Worm (Caenorhabditis elegans) whole organism, L4 larva: ENCODE measurements around the gene C46F11.5.
A peak's percentile ranks its signal among the peaks of the same experiment; 100 is the strongest.

ENCODE experiments used
- D1046.2 ChIP-seq: fragments of 200-800 bp; sonication (Bioruptor generic); IDR thresholded peaks from 2 replicates; pipeline ENCODE4 v1.3.6; 2022; ENCODE audit warnings: missing genetic modification characterization, missing compliant biosample characterization
- F37D6.2 ChIP-seq: sonication (generic microtip); optimal IDR thresholded peaks from 2 replicates; lab custom pipeline; 2016; ENCODE audit warnings: mild to moderate bottlenecking, missing genetic modification characterization, missing compliant biosample characterization
- F44E2.7 ChIP-seq: fragments of 200-800 bp; sonication (Bioruptor generic); IDR thresholded peaks from 2 replicates; pipeline ENCODE4 v2.1.2; 2022; ENCODE audit warnings: missing genetic modification characterization, missing compliant biosample characterization
- F49E8.2 ChIP-seq: sonication (generic microtip); optimal IDR thresholded peaks from 2 replicates; lab custom pipeline; 2016; ENCODE audit warnings: missing compliant biosample characterization, mild to moderate bottlenecking, missing genetic modification characterization, borderline replicate concordance
- T26A8.4 ChIP-seq: fragments of 200-800 bp; sonication (Bioruptor generic); IDR thresholded peaks from 2 replicates; pipeline ENCODE4 v1.3.6; 2022; ENCODE audit warnings: missing genetic modification characterization, missing compliant biosample characterization
- Y75B8A.6 ChIP-seq: fragments of 200-800 bp; sonication (Bioruptor generic); IDR thresholded peaks from 2 replicates; pipeline ENCODE4 v1.3.6; 2022; ENCODE audit warnings: missing genetic modification reagents, missing genetic modification characterization, missing compliant biosample characterization
- ZK337.2 ChIP-seq: fragments of 200-800 bp; sonication (Bioruptor generic); IDR thresholded peaks from 2 replicates; pipeline ENCODE4 v1.3.6; 2022; ENCODE audit warnings: missing genetic modification reagents, missing genetic modification characterization, missing compliant biosample characterization
- aha-1 ChIP-seq: fragments of 150-350 bp; peaks from one replicate; lab custom pipeline; 2014; ENCODE audit warnings: missing biosample characterization, missing genetic modification characterization
- arid-1 ChIP-seq: fragments of 200-800 bp; sonication (Bioruptor generic); conservative IDR thresholded peaks from 2 replicates; pipeline ENCODE4 v1.3.6; 2022; ENCODE audit warnings: missing genetic modification reagents, missing genetic modification characterization, missing compliant biosample characterization
- attf-4 ChIP-seq: sonication (generic microtip); optimal IDR thresholded peaks from 3 replicates; lab custom pipeline; 2017; ENCODE audit warnings: missing biosample characterization, missing genetic modification characterization
- ceh-20 ChIP-seq: fragments of 200-800 bp; sonication (Bioruptor generic); IDR thresholded peaks from 2 replicates; pipeline ENCODE4 v1.3.6; 2022; ENCODE audit warnings: missing genetic modification reagents, missing genetic modification characterization, missing compliant biosample characterization
- ceh-28 ChIP-seq: fragments of 150-350 bp; optimal IDR thresholded peaks from 2 replicates; lab custom pipeline; 2014; ENCODE audit warnings: missing biosample characterization, missing genetic modification reagents, missing genetic modification characterization
- ceh-44 ChIP-seq: fragments of 200-800 bp; sonication (Bioruptor generic); IDR thresholded peaks from 2 replicates; pipeline ENCODE4 v1.3.6; 2022; ENCODE audit warnings: missing genetic modification reagents, missing genetic modification characterization, missing compliant biosample characterization
- ceh-82 ChIP-seq: sonication (generic microtip); optimal IDR thresholded peaks from 2 replicates; lab custom pipeline; 2017; ENCODE audit warnings: missing biosample characterization, missing genetic modification characterization
- ces-1 ChIP-seq: fragments of 150-350 bp; sonication (generic microtip); optimal IDR thresholded peaks from 4 replicates; lab custom pipeline; 2014; ENCODE audit warnings: missing biosample characterization, missing genetic modification reagents, missing genetic modification characterization
- daf-16 ChIP-seq, 3 experiments: sonication (generic microtip); optimal IDR thresholded peaks; 2 replicates each; lab custom pipeline; 2016 to 2017; ENCODE audit warnings: missing genetic modification characterization in 3 of 3, missing genetic modification reagents in 3 of 3, mild to moderate bottlenecking in 2 of 3, missing compliant biosample characterization in 2 of 3, missing biosample characterization in 1 of 3, moderate library complexity in 1 of 3
- duxl-1 ChIP-seq: sonication (generic microtip); optimal IDR thresholded peaks from 2 replicates; lab custom pipeline; 2016; ENCODE audit warnings: mild to moderate bottlenecking, missing genetic modification characterization, moderate library complexity, missing compliant biosample characterization; ENCODE audit not compliant: poor library complexity
- dve-1 ChIP-seq: sonication (generic microtip); optimal IDR thresholded peaks from 2 replicates; lab custom pipeline; 2017; ENCODE audit warnings: antibody characterized with exemption, mild to moderate bottlenecking, missing genetic modification characterization, missing compliant biosample characterization; ENCODE audit not compliant: insufficient read depth
- egl-27 ChIP-seq: sonication (generic microtip); optimal IDR thresholded peaks from 3 replicates; lab custom pipeline; 2017; ENCODE audit warnings: missing biosample characterization, missing genetic modification reagents, missing genetic modification characterization
- fos-1 ChIP-seq: fragments of 150-350 bp; optimal IDR thresholded peaks from 2 replicates; lab custom pipeline; 2014; ENCODE audit warnings: missing biosample characterization, missing genetic modification characterization
- gei-8 ChIP-seq: fragments of 200-800 bp; sonication (Bioruptor generic); optimal IDR thresholded peaks from 2 replicates; lab custom pipeline; 2018; ENCODE audit warnings: mild to moderate bottlenecking, missing genetic modification characterization, missing compliant biosample characterization
- hif-1 ChIP-seq, 2 experiments: sonication (generic microtip); optimal IDR thresholded peaks; 2 replicates each; lab custom pipeline; 2016 to 2017; ENCODE audit warnings: missing compliant biosample characterization in 2 of 2, missing genetic modification characterization in 2 of 2, missing genetic modification reagents in 2 of 2, missing genotype in 2 of 2, mild to moderate bottlenecking in 1 of 2
- hlh-11 ChIP-seq: fragments of 200-800 bp; sonication (Bioruptor generic); optimal IDR thresholded peaks from 2 replicates; lab custom pipeline; 2018; ENCODE audit warnings: mild to moderate bottlenecking, missing genetic modification characterization, missing compliant biosample characterization
- hmg-1.1 ChIP-seq: fragments of 200-800 bp; sonication (Bioruptor generic); IDR thresholded peaks from 2 replicates; pipeline ENCODE4 v1.3.6; 2022; ENCODE audit warnings: missing genetic modification reagents, missing genetic modification characterization, missing compliant biosample characterization
- jun-1 ChIP-seq: fragments of 150-350 bp; optimal IDR thresholded peaks from 2 replicates; lab custom pipeline; 2014; ENCODE audit warnings: missing biosample characterization, missing genetic modification reagents, missing genetic modification characterization
- lin-29 ChIP-seq: fragments of 200-800 bp; sonication (Bioruptor generic); IDR thresholded peaks from 2 replicates; pipeline ENCODE4 v1.3.6; 2022; ENCODE audit warnings: missing genetic modification reagents, missing genetic modification characterization, missing compliant biosample characterization
- lin-38 ChIP-seq: fragments of 200-800 bp; sonication (Bioruptor generic); IDR thresholded peaks from 2 replicates; pipeline ENCODE4 v1.3.6; 2022; ENCODE audit warnings: missing genetic modification reagents, missing genetic modification characterization, missing compliant biosample characterization
- madf-5 ChIP-seq, 2 experiments: fragments of 200-800 bp; sonication (Bioruptor generic); IDR thresholded peaks; 2 replicates each; pipeline ENCODE4 v1.3.6; 2022; ENCODE audit warnings: missing compliant biosample characterization in 2 of 2, missing genetic modification characterization in 2 of 2
- mxl-3 ChIP-seq: fragments of 200-800 bp; sonication (Bioruptor generic); optimal IDR thresholded peaks from 2 replicates; lab custom pipeline; 2018; ENCODE audit warnings: mild to moderate bottlenecking, missing genetic modification characterization, missing compliant biosample characterization
- nhr-102 ChIP-seq: sonication (generic microtip); optimal IDR thresholded peaks from 2 replicates; lab custom pipeline; 2016; ENCODE audit warnings: mild to moderate bottlenecking, missing genetic modification characterization, moderate library complexity, missing compliant biosample characterization
- nhr-111 ChIP-seq: fragments of 200-800 bp; sonication (Bioruptor generic); optimal IDR thresholded peaks from 2 replicates; lab custom pipeline; 2018; ENCODE audit warnings: mild to moderate bottlenecking, missing genetic modification characterization, missing compliant biosample characterization
- nhr-41 ChIP-seq: fragments of 200-800 bp; sonication (Bioruptor generic); IDR thresholded peaks from 2 replicates; pipeline ENCODE4 v1.3.6; 2022; ENCODE audit warnings: missing genetic modification reagents, missing genetic modification characterization, missing compliant biosample characterization
- nhr-76 ChIP-seq: fragments of 150-350 bp; optimal IDR thresholded peaks from 2 replicates; lab custom pipeline; 2014; ENCODE audit warnings: missing biosample characterization, missing genetic modification characterization
- pha-4 ChIP-seq, 2 experiments: fragments of 150-350 bp in 1 of 2; fragments of 200-800 bp in 1 of 2; sonication (Bioruptor generic) in 1 of 2; IDR thresholded peaks in 1 of 2; optimal IDR thresholded peaks in 1 of 2; 2 replicates each; pipeline versions ENCODE4 v1.3.6 to Lab custom; 2014 to 2022; ENCODE audit warnings: missing genetic modification characterization in 2 of 2, missing genetic modification reagents in 2 of 2, missing biosample characterization in 1 of 2, missing compliant biosample characterization in 1 of 2
- php-3 ChIP-seq: fragments of 200-800 bp; sonication (Bioruptor generic); IDR thresholded peaks from 2 replicates; pipeline ENCODE4 v1.3.6; 2022; ENCODE audit warnings: missing genetic modification reagents, missing genetic modification characterization, missing compliant biosample characterization
- pqm-1 ChIP-seq: sonication (generic microtip); optimal IDR thresholded peaks from 2 replicates; lab custom pipeline; 2017; ENCODE audit warnings: missing biosample characterization, missing genetic modification characterization
- spr-3 ChIP-seq: fragments of 200-800 bp; sonication (Bioruptor generic); optimal IDR thresholded peaks from 2 replicates; lab custom pipeline; 2018; ENCODE audit warnings: mild to moderate bottlenecking, missing genetic modification characterization, missing compliant biosample characterization
- tra-1 ChIP-seq: fragments of 200-800 bp; sonication (Bioruptor generic); IDR thresholded peaks from 2 replicates; pipeline ENCODE4 v1.3.6; 2022; ENCODE audit warnings: missing genetic modification reagents, missing genetic modification characterization, missing compliant biosample characterization
- unc-62 ChIP-seq, 3 experiments: fragments of 150-350 bp in 1 of 3; sonication (generic microtip); optimal IDR thresholded peaks in 2 of 3; peaks in 1 of 3; 1 replicate in 1 of 3; 2 replicates in 2 of 3; lab custom pipeline; 2014 to 2017; ENCODE audit warnings: missing biosample characterization in 3 of 3, missing genetic modification characterization in 3 of 3, missing genetic modification reagents in 3 of 3, missing genotype in 1 of 3
- vab-7 ChIP-seq: fragments of 200-800 bp; sonication (Bioruptor generic); IDR thresholded peaks from 2 replicates; pipeline ENCODE4 v1.3.6; 2022; ENCODE audit warnings: missing genetic modification reagents, missing genetic modification characterization, missing compliant biosample characterization

The C46F11.5 gene

DNA sequence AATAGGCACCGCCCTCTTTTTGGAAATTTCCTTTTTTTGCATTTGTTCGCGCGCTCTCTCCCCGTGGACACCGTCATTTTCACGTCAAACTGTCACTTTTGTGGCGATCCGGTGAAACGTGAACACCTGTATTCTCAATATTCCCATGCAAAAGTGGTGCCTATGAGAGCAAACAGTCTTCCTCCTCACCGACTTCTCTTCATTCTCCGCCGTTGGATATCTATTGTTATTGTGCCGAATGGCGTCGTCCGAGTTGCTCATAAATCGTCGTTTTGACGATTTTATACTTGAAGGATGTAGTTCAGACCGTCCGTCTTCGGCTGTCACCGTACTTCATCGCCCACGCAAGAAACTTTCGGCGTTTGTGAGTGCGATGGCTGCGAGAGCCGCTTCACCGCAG, 21.6 kb downstream of the C46F11.5 start, which contains the start of gene rilp-1:
Gene rilp-1, plus strand, starts transcription at position 301 of the 400 bp plus-strand sequence.
- TF ChIP-seq duxl-1 (tag; lab: Kevin White, UChicago) (no peak), aha-1 (peak; percentile 62), ceh-28 (tag; lab: Kevin White, UChicago) (no peak)
- TF ChIP-seq, all 104 proteins: peak for 1

DNA sequence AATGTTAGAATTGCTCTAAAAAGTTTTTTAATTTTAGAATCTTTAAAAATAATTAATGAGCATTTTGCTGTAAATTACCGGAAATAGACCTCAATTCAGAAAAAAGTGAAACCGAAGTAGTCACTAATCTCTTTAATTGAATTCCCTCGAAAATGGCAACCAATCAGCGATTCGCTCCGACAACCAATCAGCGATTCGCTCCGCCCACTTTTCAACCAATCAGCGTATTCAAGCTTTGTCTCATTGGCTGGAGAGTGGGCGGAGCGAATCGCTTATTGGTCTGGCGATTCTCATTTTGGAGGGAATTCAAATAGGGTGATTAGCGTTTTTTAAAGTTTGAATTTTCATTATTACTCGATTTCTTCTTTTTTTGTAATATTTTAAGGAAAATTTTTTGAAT, 22.5 kb downstream of the C46F11.5 start:
- TF ChIP-seq mxl-3 (GFP tag; lab: Kevin White, UChicago), result no peak
- TF ChIP-seq fos-1 (tag; lab: Kevin White, UChicago), result no peak
- no peak for TF ChIP-seq madf-5 (GFP tag; IDR thresholded peaks at IDR 0.05; lab: Robert Waterston, UW)
- no peak for TF ChIP-seq nhr-102 (tag; lab: Kevin White, UChicago)
- no peak for TF ChIP-seq lin-29 (GFP tag; lab: Robert Waterston, UW)
- TF ChIP-seq ceh-82 (tag; lab: Kevin White, UChicago), result no peak
- no peak for TF ChIP-seq tra-1 (GFP tag; lab: Robert Waterston, UW)
- TF ChIP-seq jun-1, result no peak
- TF ChIP-seq gei-8 (GFP tag; lab: Kevin White, UChicago), result no peak
- no peak for TF ChIP-seq F37D6.2 (tag; lab: Kevin White, UChicago)
- TF ChIP-seq spr-3, result no peak
- no peak for TF ChIP-seq pqm-1 (tag; lab: Kevin White, UChicago)
- no peak for TF ChIP-seq egl-27 (tag; lab: Kevin White, UChicago)
- TF ChIP-seq ZK337.2 (GFP tag; lab: Robert Waterston, UW), result no peak
- no peak for TF ChIP-seq D1046.2 (GFP tag; lab: Robert Waterston, UW)
- no peak for TF ChIP-seq ceh-44

DNA sequence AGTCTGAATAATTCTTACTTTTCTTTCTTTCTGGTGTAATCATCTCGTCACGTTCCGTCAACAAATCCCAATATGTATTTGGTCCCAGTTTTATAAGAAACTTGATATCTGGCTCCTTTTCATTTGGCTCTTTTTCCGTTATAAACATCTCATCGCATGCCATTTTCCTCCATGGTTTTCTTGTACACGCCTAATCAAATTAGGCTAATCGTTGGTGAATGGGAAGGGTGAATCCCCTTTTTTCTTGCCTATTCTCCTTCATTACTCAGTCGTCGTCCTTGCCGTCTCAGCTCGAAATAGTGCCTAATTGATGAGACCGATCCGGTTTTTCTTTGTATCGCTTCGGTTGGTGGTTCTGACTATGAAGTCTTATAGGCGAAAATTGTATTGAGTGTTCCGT, 23.2 kb downstream of the C46F11.5 start:
- no peak for TF ChIP-seq ceh-82 (tag; lab: Kevin White, UChicago)
- no peak for TF ChIP-seq hif-1 (tag; optimal IDR thresholded peaks at IDR 0.05; lab: Kevin White, UChicago)
- no peak for TF ChIP-seq F37D6.2 (tag; lab: Kevin White, UChicago)
- TF ChIP-seq pha-4 (GFP tag; IDR thresholded peaks at IDR 0.05; lab: Robert Waterston, UW), result no peak
- no peak for TF ChIP-seq pha-4 (tag; optimal IDR thresholded peaks at IDR 0.05; lab: Kevin White, UChicago)
- TF ChIP-seq daf-16 (GFP tag; optimal IDR thresholded peaks at IDR 0.05; lab: Kevin White, UChicago), result no peak
- TF ChIP-seq daf-16 (tag; optimal IDR thresholded peaks at IDR 0.05; lab: Kevin White, UChicago), result no peak
- TF ChIP-seq lin-29 (GFP tag; lab: Robert Waterston, UW), result no peak
- no peak for TF ChIP-seq ceh-20 (GFP tag; lab: Robert Waterston, UW)
- TF ChIP-seq php-3 (GFP tag; lab: Robert Waterston, UW), result no peak

DNA sequence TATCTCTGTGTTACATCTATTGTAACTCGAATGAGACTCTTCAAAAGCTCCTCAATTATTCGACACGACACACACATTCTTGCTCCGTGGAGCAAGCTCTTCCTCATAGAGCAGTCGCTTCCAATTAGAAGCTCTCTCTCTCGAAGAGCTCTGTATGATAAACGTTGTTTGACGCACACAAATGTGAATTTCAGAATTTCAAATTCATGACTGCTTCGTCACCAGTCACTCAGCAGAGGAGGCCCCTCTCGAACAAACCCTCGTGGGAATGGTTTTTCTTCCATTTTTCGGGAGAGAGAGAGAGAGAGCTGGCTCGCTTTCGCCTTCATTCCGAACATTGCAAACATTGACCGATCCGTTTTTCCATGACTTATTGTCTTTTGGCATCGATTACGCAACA, 25.0 kb downstream of the C46F11.5 start:
- TF ChIP-seq dve-1 (tag; lab: Kevin White, UChicago) (no peak), vab-7 (GFP tag; lab: Robert Waterston, UW) (no peak), unc-62 (GFP tag; optimal IDR thresholded peaks at IDR 0.05 in 1 of 2; lab: Kevin White, UChicago) (peak in 1 of 2 experiments; percentile 98), unc-62 (tag; optimal IDR thresholded peaks at IDR 0.05; lab: Kevin White, UChicago) (no peak), aha-1 (peak; percentile 59)

DNA sequence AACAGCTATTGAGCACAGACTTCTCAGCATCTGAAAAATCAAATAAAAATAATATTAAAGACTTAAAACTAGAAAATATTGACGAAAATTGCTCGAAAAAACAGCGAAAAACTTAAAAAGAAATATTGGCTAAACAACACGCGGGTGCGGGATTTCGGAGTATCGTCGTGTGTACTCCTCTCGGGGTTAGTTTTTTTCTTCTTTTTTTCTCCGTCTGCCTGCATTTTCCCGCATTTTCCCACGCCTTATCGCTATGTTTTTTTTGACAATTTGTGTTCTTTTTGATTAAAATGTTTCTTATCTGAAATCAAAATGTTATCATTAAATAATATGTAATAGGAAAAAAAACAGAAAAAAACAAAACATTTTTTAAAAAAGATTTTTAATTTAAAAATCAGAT, 27.1 kb downstream of the C46F11.5 start, which contains the start of gene mrps-31:
Gene mrps-31, minus strand, starts transcription at position 36 of the 400 bp plus-strand sequence.
- no peak for TF ChIP-seq Y75B8A.6 (GFP tag; lab: Robert Waterston, UW)
- TF ChIP-seq pha-4 (GFP tag; IDR thresholded peaks at IDR 0.05; lab: Robert Waterston, UW), result no peak
- TF ChIP-seq pha-4 (tag; optimal IDR thresholded peaks at IDR 0.05; lab: Kevin White, UChicago), result no peak
- TF ChIP-seq nhr-111 (GFP tag; lab: Kevin White, UChicago), result no peak
- TF ChIP-seq hmg-1.1 (GFP tag; lab: Robert Waterston, UW), result no peak
- no peak for TF ChIP-seq nhr-41 (GFP tag; lab: Robert Waterston, UW)
- no peak for TF ChIP-seq fos-1 (tag; lab: Kevin White, UChicago)
- TF ChIP-seq arid-1 (GFP tag; lab: Robert Waterston, UW), result no peak
- TF ChIP-seq attf-4 (tag; lab: Kevin White, UChicago), result no peak
- TF ChIP-seq F44E2.7 (GFP tag; lab: Robert Waterston, UW), result no peak
- TF ChIP-seq ceh-82 (tag; lab: Kevin White, UChicago), result no peak
- no peak for TF ChIP-seq F49E8.2 (tag; lab: Kevin White, UChicago)
- TF ChIP-seq T26A8.4 (GFP tag; lab: Robert Waterston, UW), result no peak
- no peak for TF ChIP-seq ceh-28 (tag; lab: Kevin White, UChicago)
- no peak for TF ChIP-seq spr-3
- peak; percentile 77 for TF ChIP-seq hlh-11 (tag; lab: Kevin White, UChicago)
- TF ChIP-seq hif-1 (tag; optimal IDR thresholded peaks at IDR 0.05; lab: Kevin White, UChicago), result peak in 1 of 2 experiments; percentile 13
- no peak for TF ChIP-seq nhr-76 (tag; lab: Kevin White, UChicago)
- no peak for TF ChIP-seq lin-29 (GFP tag; lab: Robert Waterston, UW)
- no peak for TF ChIP-seq ces-1 (GFP tag; lab: Kevin White, UChicago)
- TF ChIP-seq lin-38, result peak; percentile 28; the same call in 1 of the 2 replicates
